Fruit fly (Drosophila melanogaster): ENCODE data around the gene Pburs.

The Pburs gene

dm6 chr2L:14431421-14431820, 14.3 kb upstream of the Pburs start (continued):
- 0 out of 3 replicates have a peak, but pooled peaks have one; percentile 49 for TF ChIP-seq CG2199 (GFP tag; IDR thresholded peaks at IDR 0.05)
- no peak for TF ChIP-seq p53 (GFP tag; optimal IDR thresholded peaks at IDR 0.05)
- no peak for TF ChIP-seq CG2202 (tag; optimal IDR thresholded peaks at IDR 0.05)
- no peak for TF ChIP-seq mam (GFP tag; optimal IDR thresholded peaks at IDR 0.05)
- TF ChIP-seq hkb (optimal IDR thresholded peaks at IDR 0.05), result no peak
- 0 out of 2 replicates have a peak, but pooled peaks have one; percentile 12 for TF ChIP-seq hkb (GFP tag; IDR thresholded peaks at IDR 0.05)
- no peak for TF ChIP-seq CG12104 (GFP tag; optimal IDR thresholded peaks at IDR 0.05)
- TF ChIP-seq rib (GFP tag; IDR thresholded peaks at IDR 0.05), result 0 out of 2 replicates have a peak, but pooled peaks have one; percentile 24
- TF ChIP-seq nerfin-1 (tag; optimal IDR thresholded peaks at IDR 0.05), result no peak
- no peak for TF ChIP-seq lab (GFP tag; optimal IDR thresholded peaks at IDR 0.05)
- TF ChIP-seq org-1 (GFP tag; optimal IDR thresholded peaks at IDR 0.05), result no peak
- no peak for TF ChIP-seq fru (optimal IDR thresholded peaks at IDR 0.05)
- peak; percentile 57 for TF ChIP-seq kni (GFP tag; optimal IDR thresholded peaks at IDR 0.05)
- peak; percentile 65 for TF ChIP-seq twi (tag; optimal IDR thresholded peaks at IDR 0.05)
- no peak for TF ChIP-seq CG13296 (GFP tag; optimal IDR thresholded peaks at IDR 0.05)
- TF ChIP-seq CG10979 (tag; optimal IDR thresholded peaks at IDR 0.05), result no peak
- TF ChIP-seq dpn (GFP tag; optimal IDR thresholded peaks at IDR 0.05), result no peak
- no peak for TF ChIP-seq emc (GFP tag; optimal IDR thresholded peaks at IDR 0.05)
- no peak for TF ChIP-seq Hr78 (GFP tag; optimal IDR thresholded peaks at IDR 0.05)
- TF ChIP-seq PHDP (tag; optimal IDR thresholded peaks at IDR 0.05), result no peak
- TF ChIP-seq hth (optimal IDR thresholded peaks at IDR 0.05), result peak; percentile 97
- no peak for TF ChIP-seq CG12236 (GFP tag; optimal IDR thresholded peaks at IDR 0.05)
- no peak for TF ChIP-seq Deaf1 (tag; optimal IDR thresholded peaks at IDR 0.05)
- TF ChIP-seq abd-A (tag; optimal IDR thresholded peaks at IDR 0.05), result peak; percentile 21
- no peak for TF ChIP-seq hbn (GFP tag; IDR thresholded peaks at IDR 0.05; ENCODE audit: partially characterized antibody)
- TF ChIP-seq Kr (GFP tag; optimal IDR thresholded peaks at IDR 0.05), result peak; percentile 81
- no peak for TF ChIP-seq ind (GFP tag; optimal IDR thresholded peaks at IDR 0.05)
- peak; percentile 6 for TF ChIP-seq oc (tag; optimal IDR thresholded peaks at IDR 0.05)
- no peak for TF ChIP-seq D (optimal IDR thresholded peaks at IDR 0.05)
- no peak for TF ChIP-seq D (GFP tag; optimal IDR thresholded peaks at IDR 0.05)
- no peak for TF ChIP-seq CG9215 (GFP tag; IDR thresholded peaks at IDR 0.05)
- no peak for TF ChIP-seq CG11560 (tag; IDR thresholded peaks at IDR 0.05)

- TF ChIP-seq twi (tag; optimal IDR thresholded peaks at IDR 0.05) (peak; percentile 24), CG32532 (GFP tag; IDR thresholded peaks at IDR 0.05) (no peak), oc (tag; optimal IDR thresholded peaks at IDR 0.05) (peak; percentile 47), tll (GFP tag; optimal IDR thresholded peaks at IDR 0.05) (peak in 1 of 2 experiments; percentile 95), D (optimal IDR thresholded peaks at IDR 0.05) (peak; percentile 52), D (GFP tag; optimal IDR thresholded peaks at IDR 0.05) (no peak), ssp (GFP tag; IDR thresholded peaks at IDR 0.05) (no peak), kni (GFP tag; optimal IDR thresholded peaks at IDR 0.05) (peak; percentile 10), fd96Cb (tag; optimal IDR thresholded peaks at IDR 0.05) (no peak), pros (GFP tag; optimal IDR thresholded peaks at IDR 0.05) (peak; percentile 74), Mrtf (GFP tag; IDR thresholded peaks at IDR 0.05) (no peak), CG43689 (GFP tag; IDR thresholded peaks at IDR 0.05) (no peak), zen (tag; optimal IDR thresholded peaks at IDR 0.05) (peak; percentile 53), grn (GFP tag; optimal IDR thresholded peaks at IDR 0.05) (peak; percentile 82), usp (GFP tag; optimal IDR thresholded peaks at IDR 0.05) (no peak)
Measured at dm6 chr2L:14430138-14430815, 13.1 kb upstream of the Pburs start.
